Fruit fly (Drosophila melanogaster) whole organism, embryonic: ENCODE data around the gene CecA1.

Source experiments
- Adf1 ChIP-seq: fragments of 200-800 bp; sonication (Bioruptor generic); IDR thresholded peaks from 2 replicates; pipeline ENCODE4 v1.3.6; 2022; ENCODE audit warnings: missing biosample characterization, missing genetic modification characterization
- CG11504 ChIP-seq: fragments of 200-800 bp; sonication (Bioruptor generic); optimal IDR thresholded peaks from 3 replicates; lab custom pipeline; 2019; ENCODE audit warnings: missing biosample characterization, mild to moderate bottlenecking, missing genetic modification characterization, moderate library complexity
- CG12659 ChIP-seq: fragments of 200-800 bp; sonication (Bioruptor generic); optimal IDR thresholded peaks from 3 replicates; lab custom pipeline; 2017; ENCODE audit warnings: mild to moderate bottlenecking, missing biosample characterization, missing genetic modification reagents, missing genetic modification characterization
- CG12769 ChIP-seq: fragments of 200-800 bp; sonication (Bioruptor generic); optimal IDR thresholded peaks from 2 replicates; lab custom pipeline; 2019; ENCODE audit warnings: missing biosample characterization, mild to moderate bottlenecking, missing genetic modification characterization, moderate library complexity
- CG13287 ChIP-seq: fragments of 200-800 bp; sonication (Bioruptor generic); IDR thresholded peaks from 2 replicates; pipeline ENCODE4 v1.3.6; 2022; ENCODE audit warnings: missing biosample characterization, missing genetic modification characterization; ENCODE audit not compliant: partially characterized antibody
- CG13296 ChIP-seq: fragments of 200-800 bp; sonication (Bioruptor generic); optimal IDR thresholded peaks from 3 replicates; lab custom pipeline; 2018; ENCODE audit warnings: missing biosample characterization, mild to moderate bottlenecking, missing genetic modification characterization
- CG13894 ChIP-seq: fragments of 200-800 bp; sonication (Bioruptor generic); optimal IDR thresholded peaks from 3 replicates; lab custom pipeline; 2018; ENCODE audit warnings: missing biosample characterization, mild to moderate bottlenecking, missing genetic modification characterization, moderate library complexity
- CG14014 ChIP-seq: fragments of 200-800 bp; sonication (Bioruptor generic); IDR thresholded peaks from 2 replicates; pipeline ENCODE4 v1.3.6; 2022; ENCODE audit warnings: missing biosample characterization, missing genetic modification characterization
- CG15269 ChIP-seq: fragments of 200-800 bp; sonication (Bioruptor generic); optimal IDR thresholded peaks from 2 replicates; lab custom pipeline; 2018; ENCODE audit warnings: missing biosample characterization, mild to moderate bottlenecking, missing genetic modification characterization, moderate library complexity
- CG1529 ChIP-seq: fragments of 200-800 bp; sonication (Bioruptor generic); optimal IDR thresholded peaks from 3 replicates; lab custom pipeline; 2018; ENCODE audit warnings: missing biosample characterization, missing genetic modification characterization
- CG15601 ChIP-seq: fragments of 200-800 bp; sonication (Bioruptor generic); optimal IDR thresholded peaks from 3 replicates; lab custom pipeline; 2019; ENCODE audit warnings: missing biosample characterization, mild to moderate bottlenecking, missing genetic modification characterization, moderate library complexity
- CG1602 ChIP-seq: fragments of 200-800 bp; sonication (Bioruptor generic); optimal IDR thresholded peaks from 3 replicates; lab custom pipeline; 2016; ENCODE audit warnings: missing biosample characterization, missing genetic modification characterization
- CG16813 ChIP-seq: fragments of 200-800 bp; sonication (Bioruptor generic); IDR thresholded peaks from 3 replicates; pipeline ENCODE4 v1.3.6; 2022; ENCODE audit warnings: missing biosample characterization, missing genetic modification characterization; ENCODE audit not compliant: partially characterized antibody
- CG17361 ChIP-seq: fragments of 200-800 bp; sonication (Bioruptor generic); IDR thresholded peaks from 3 replicates; pipeline ENCODE4 v1.3.6; 2022; ENCODE audit warnings: missing biosample characterization, missing genetic modification characterization
- CG17385 ChIP-seq: fragments of 200-800 bp; sonication (Bioruptor generic); optimal IDR thresholded peaks from 3 replicates; lab custom pipeline; 2018; ENCODE audit warnings: missing biosample characterization, mild to moderate bottlenecking, missing genetic modification characterization
- CG17568 ChIP-seq: fragments of 200-800 bp; sonication (Bioruptor generic); optimal IDR thresholded peaks from 2 replicates; lab custom pipeline; 2018; ENCODE audit warnings: missing biosample characterization, mild to moderate bottlenecking, missing genetic modification characterization, moderate library complexity
- CG17829 ChIP-seq: fragments of 200-800 bp; optimal IDR thresholded peaks from 2 replicates; lab custom pipeline; 2019; ENCODE audit warnings: missing biosample characterization, mild to moderate bottlenecking, missing genetic modification characterization, moderate library complexity
- CG31365 ChIP-seq: fragments of 200-800 bp; sonication (Bioruptor generic); optimal IDR thresholded peaks from 2 replicates; lab custom pipeline; 2018; ENCODE audit warnings: missing biosample characterization, mild to moderate bottlenecking, missing genetic modification characterization
- CG4707 ChIP-seq: fragments of 200-800 bp; sonication (Bioruptor generic); optimal IDR thresholded peaks from 2 replicates; lab custom pipeline; 2018; ENCODE audit warnings: missing biosample characterization, mild to moderate bottlenecking, missing genetic modification characterization, moderate library complexity
- CG6175 ChIP-seq: fragments of 200-800 bp; sonication (Bioruptor generic); IDR thresholded peaks from 3 replicates; pipeline ENCODE4 v1.3.6; 2022; ENCODE audit warnings: missing biosample characterization, missing genetic modification characterization
- CG8290 ChIP-seq, 3 experiments: fragments of 200-800 bp; sonication (Bioruptor generic); optimal IDR thresholded peaks; 2 replicates each; lab custom pipeline; 2016 to 2019; ENCODE audit warnings: missing biosample characterization in 3 of 3, missing genetic modification characterization in 3 of 3, mild to moderate bottlenecking in 2 of 3, moderate library complexity in 1 of 3
- CG8388 ChIP-seq: fragments of 200-800 bp; sonication (Bioruptor generic); optimal IDR thresholded peaks from 2 replicates; lab custom pipeline; 2019; ENCODE audit warnings: missing biosample characterization, mild to moderate bottlenecking, missing genetic modification characterization, moderate library complexity
- CHES-1-like ChIP-seq: fragments of 200-800 bp; sonication (Bioruptor generic); optimal IDR thresholded peaks from 2 replicates; lab custom pipeline; 2016; ENCODE audit warnings: missing biosample characterization, missing genetic modification characterization
- Dp ChIP-seq: fragments of 200-800 bp; sonication (Bioruptor generic); optimal IDR thresholded peaks from 2 replicates; lab custom pipeline; 2018; ENCODE audit warnings: missing biosample characterization, mild to moderate bottlenecking, missing genetic modification characterization, moderate library complexity
- Ets65A ChIP-seq: fragments of 200-800 bp; sonication (Bioruptor generic); peaks from one replicate; lab custom pipeline; 2016; ENCODE audit warnings: missing biosample characterization, missing genetic modification characterization
- HLH54F ChIP-seq: fragments of 200-800 bp; sonication (Bioruptor generic); optimal IDR thresholded peaks from 3 replicates; lab custom pipeline; 2016; ENCODE audit warnings: missing biosample characterization, missing genetic modification characterization
- Hr78 ChIP-seq, 2 experiments: fragments of 200-800 bp in 1 of 2; fragments of >200 bp in 1 of 2; sonication (Bioruptor generic) in 1 of 2; optimal IDR thresholded peaks; 2 replicates each; lab custom pipeline; 2017 to 2019; ENCODE audit warnings: missing biosample characterization in 2 of 2, missing genetic modification characterization in 2 of 2, mild to moderate bottlenecking in 1 of 2, moderate library complexity in 1 of 2
- Lim3 ChIP-seq: fragments of 200-800 bp; sonication (Bioruptor generic); IDR thresholded peaks from 2 replicates; pipeline ENCODE4 v1.3.6; 2022; ENCODE audit warnings: missing biosample characterization, missing genetic modification characterization
- Mad ChIP-seq: fragments of 200-800 bp; sonication (Bioruptor generic); optimal IDR thresholded peaks from 2 replicates; lab custom pipeline; 2016; ENCODE audit warnings: missing biosample characterization, missing genetic modification characterization
- Sox102F ChIP-seq: fragments of 200-800 bp; sonication (Bioruptor generic); optimal IDR thresholded peaks from 2 replicates; lab custom pipeline; 2018; ENCODE audit warnings: missing biosample characterization, mild to moderate bottlenecking, missing genetic modification characterization, moderate library complexity
- abd-A ChIP-seq: fragments of 200-800 bp; sonication (Bioruptor generic); optimal IDR thresholded peaks from 3 replicates; lab custom pipeline; 2019; ENCODE audit warnings: missing biosample characterization, mild to moderate bottlenecking, missing genetic modification characterization, moderate library complexity
- ara ChIP-seq: fragments of 200-800 bp; sonication (Bioruptor generic); IDR thresholded peaks from 2 replicates; pipeline ENCODE4 v1.3.6; 2022; ENCODE audit warnings: missing biosample characterization, missing genetic modification characterization
- bbx ChIP-seq: fragments of 200-800 bp; sonication (Bioruptor generic); IDR thresholded peaks from 2 replicates; pipeline ENCODE4 v1.3.6; 2022; ENCODE audit warnings: missing biosample characterization, missing genetic modification characterization; ENCODE audit not compliant: partially characterized antibody
- chinmo ChIP-seq: fragments of 200-800 bp; sonication (Bioruptor generic); IDR thresholded peaks from 4 replicates; pipeline ENCODE4 v1.3.6; 2022; ENCODE audit warnings: missing biosample characterization, missing genetic modification characterization; ENCODE audit not compliant: partially characterized antibody
- chn ChIP-seq: fragments of 200-800 bp; sonication (Bioruptor generic); optimal IDR thresholded peaks from 2 replicates; lab custom pipeline; 2016; ENCODE audit warnings: missing biosample characterization, missing genetic modification characterization
- crol ChIP-seq: fragments of 200-800 bp; sonication (Bioruptor generic); IDR thresholded peaks from 2 replicates; pipeline ENCODE4 v1.3.6; 2022; ENCODE audit warnings: missing biosample characterization, missing genetic modification characterization
- dm ChIP-seq: fragments of 200-800 bp; sonication (Bioruptor generic); optimal IDR thresholded peaks from 3 replicates; lab custom pipeline; 2016; ENCODE audit warnings: missing biosample characterization, missing genetic modification characterization
- dmrt99B ChIP-seq: fragments of 200-800 bp; sonication (Bioruptor generic); optimal IDR thresholded peaks from 2 replicates; lab custom pipeline; 2018; ENCODE audit warnings: missing biosample characterization, mild to moderate bottlenecking, missing genetic modification characterization, moderate library complexity
- ftz-f1 ChIP-seq: fragments of 200-800 bp; sonication (Bioruptor generic); optimal IDR thresholded peaks from 2 replicates; lab custom pipeline; 2016; ENCODE audit warnings: missing biosample characterization, missing genetic modification characterization
- jumu ChIP-seq: fragments of 200-800 bp; sonication (Bioruptor generic); optimal IDR thresholded peaks from 3 replicates; lab custom pipeline; 2016; ENCODE audit warnings: missing biosample characterization, missing genetic modification characterization
- klu ChIP-seq: fragments of 200-800 bp; sonication (Bioruptor generic); IDR thresholded peaks from 2 replicates; pipeline ENCODE4 v1.3.6; 2022; ENCODE audit warnings: missing biosample characterization, missing genetic modification characterization
- oc ChIP-seq: fragments of 200-800 bp; sonication (Bioruptor generic); optimal IDR thresholded peaks from 2 replicates; lab custom pipeline; 2018; ENCODE audit warnings: missing biosample characterization, mild to moderate bottlenecking, missing genetic modification characterization, moderate library complexity
- pros ChIP-seq: fragments of 200-800 bp; sonication (Bioruptor generic); optimal IDR thresholded peaks from 3 replicates; lab custom pipeline; 2019; ENCODE audit warnings: missing biosample characterization, mild to moderate bottlenecking, missing genetic modification characterization, moderate library complexity
- slbo ChIP-seq: fragments of 200-800 bp; sonication (Bioruptor generic); IDR thresholded peaks from 2 replicates; pipeline ENCODE4 v1.3.6; 2022; ENCODE audit warnings: missing biosample characterization, missing genetic modification characterization
- slou ChIP-seq: fragments of 200-800 bp; sonication (Bioruptor generic); optimal IDR thresholded peaks from 3 replicates; lab custom pipeline; 2016; ENCODE audit warnings: missing biosample characterization, missing genetic modification characterization
- sr ChIP-seq: fragments of 200-800 bp; sonication (Bioruptor generic); IDR thresholded peaks from 3 replicates; pipeline ENCODE4 v1.3.6; 2022; ENCODE audit warnings: missing biosample characterization, missing genetic modification characterization
- unpg ChIP-seq: fragments of 200-800 bp; sonication (Bioruptor generic); optimal IDR thresholded peaks from 3 replicates; lab custom pipeline; 2018; ENCODE audit warnings: missing biosample characterization, mild to moderate bottlenecking, missing genetic modification characterization, moderate library complexity
- wor ChIP-seq: fragments of 200-800 bp; sonication (Bioruptor generic); IDR thresholded peaks from 2 replicates; pipeline ENCODE4 v1.3.6; 2022; ENCODE audit warnings: missing biosample characterization, missing genetic modification characterization

CecA1 gene

dm6 chr3R:30191047-30191446 lies 19.6 kb upstream of the CecA1 start, which contains the start of gene CG9747 (continued):
- TF ChIP-seq CG12769 (peak; percentile 82), CG13894 (peak; percentile 74), Mad (no peak), CG13287 (GFP tag; lab: Robert Waterston, UW) (peak; percentile 14; the same call in 1 of the 2 replicates), CG17568 (GFP tag; lab: Kevin White, UChicago) (no peak), pros (GFP tag; lab: Kevin White, UChicago) (peak; percentile 92), sr (GFP tag; lab: Robert Waterston, UW) (0 out of 3 replicates have a peak, but pooled peaks have one; percentile 18), CG16813 (GFP tag; lab: Robert Waterston, UW) (no peak), slbo (GFP tag; lab: Robert Waterston, UW) (0 out of 2 replicates have a peak, but pooled peaks have one; percentile 3), CG13296 (peak; percentile 11), CG8290 (GFP tag; optimal IDR thresholded peaks at IDR 0.05; lab: Kevin White, UChicago) (no peak), CG8290 (tag; optimal IDR thresholded peaks at IDR 0.05; lab: Kevin White, UChicago) (peak in 1 of 2 experiments; percentile 10), abd-A (tag; lab: Kevin White, UChicago) (peak; percentile 58), crol (GFP tag; lab: Robert Waterston, UW) (0 out of 2 replicates have a peak, but pooled peaks have one; percentile 9), Sox102F (GFP tag; lab: Kevin White, UChicago) (no peak), chinmo (peak; percentile 92), CG4707 (GFP tag; lab: Kevin White, UChicago) (no peak), CG6175 (GFP tag; lab: Robert Waterston, UW) (peak; percentile 94), Adf1 (peak; percentile 79), ftz-f1 (GFP tag; lab: Kevin White, UChicago) (peak; percentile 43), Hr78 (GFP tag; optimal IDR thresholded peaks at IDR 0.05; lab: Kevin White, UChicago) (peak in 1 of 2 experiments; percentile 41), oc (peak; percentile 28), Lim3 (GFP tag; lab: Robert Waterston, UW) (no peak), CG1529 (GFP tag; lab: Kevin White, UChicago) (no peak), HLH54F (GFP tag; lab: Kevin White, UChicago) (no peak)

- peak; percentile 38 for TF ChIP-seq slou
- TF ChIP-seq Ets65A (GFP tag; lab: Kevin White, UChicago), result peak; percentile 97
- peak; percentile 45 for TF ChIP-seq Sox102F (GFP tag; lab: Kevin White, UChicago)
- peak; percentile 32 for TF ChIP-seq CG17829 (tag; lab: Kevin White, UChicago)
- TF ChIP-seq jumu, result peak; percentile 49
- peak; percentile 63 for TF ChIP-seq CG15269 (tag; lab: Kevin White, UChicago)
- peak; percentile 4 for TF ChIP-seq unpg
- no peak for TF ChIP-seq CG31365 (tag; lab: Kevin White, UChicago)
- TF ChIP-seq CG15601, result peak; percentile 26
- no peak for TF ChIP-seq Dp
- TF ChIP-seq CG12659 (GFP tag; lab: Kevin White, UChicago), result peak; percentile 56
- peak; percentile 54 for TF ChIP-seq CG11504 (tag; lab: Kevin White, UChicago)
- TF ChIP-seq CG8388 (GFP tag; lab: Kevin White, UChicago), result peak; percentile 8
- TF ChIP-seq CG17361 (GFP tag; lab: Robert Waterston, UW), result peak; percentile 83
- TF ChIP-seq ara, result no peak
- peak; percentile 50 for TF ChIP-seq HLH54F (GFP tag; lab: Kevin White, UChicago)
- no peak for TF ChIP-seq chinmo
- TF ChIP-seq CG14014 (GFP tag; lab: Robert Waterston, UW), result no peak
- peak; percentile 53 for TF ChIP-seq dmrt99B (tag; lab: Kevin White, UChicago)
- peak; percentile 25 for TF ChIP-seq chn (GFP tag; lab: Kevin White, UChicago)
- TF ChIP-seq klu, result peak; percentile 29; the same call in 1 of the 2 replicates
- no peak for TF ChIP-seq bbx (GFP tag; lab: Robert Waterston, UW)
- peak; percentile 19; the same call in 1 of the 2 replicates for TF ChIP-seq slbo (GFP tag; lab: Robert Waterston, UW)
- TF ChIP-seq CHES-1-like (GFP tag; lab: Kevin White, UChicago), result peak; percentile 19
- TF ChIP-seq dm, result peak; percentile 19
- peak; percentile 51 for TF ChIP-seq CG17385 (GFP tag; lab: Kevin White, UChicago)
- peak; percentile 35 for TF ChIP-seq CG1602
- 0 out of 2 replicates have a peak, but pooled peaks have one; percentile 17 for TF ChIP-seq wor (GFP tag; lab: Robert Waterston, UW)
Observed at dm6 chr3R:30191462-30191874, 19.2 kb upstream of the CecA1 start.
